Worm (Caenorhabditis elegans) whole organism, young adult: ENCODE data around the gene ZK757.1.

ENCODE experiments used
- B0019.2 ChIP-seq: fragments of 200-800 bp; sonication (Bioruptor generic); conservative IDR thresholded peaks from 2 replicates; pipeline ENCODE4 v1.3.6; 2022; ENCODE audit warnings: missing genetic modification reagents, missing genetic modification characterization, missing compliant biosample characterization
- D2030.7 ChIP-seq: fragments of 200-800 bp; sonication (Bioruptor generic); IDR thresholded peaks from 2 replicates; pipeline ENCODE4 v1.3.6; 2022; ENCODE audit warnings: missing genetic modification reagents, missing genetic modification characterization, missing compliant biosample characterization
- ama-1 ChIP-seq, 3 experiments: fragments of 150-350 bp in 1 of 3; sonication (generic microtip) in 2 of 3; optimal IDR thresholded peaks; 2 replicates each; lab custom pipeline; 2014 to 2018; ENCODE audit warnings: missing biosample characterization in 2 of 3, missing genetic modification characterization in 2 of 3, missing genetic modification reagents in 2 of 3
- attf-3 ChIP-seq: fragments of 200-800 bp; sonication (Bioruptor generic); conservative IDR thresholded peaks from 2 replicates; pipeline ENCODE4 v1.3.6; 2022; ENCODE audit warnings: missing genetic modification reagents, missing genetic modification characterization, missing compliant biosample characterization
- gei-17 ChIP-seq: fragments of 200-800 bp; sonication (Bioruptor generic); optimal IDR thresholded peaks from 2 replicates; lab custom pipeline; 2018; ENCODE audit warnings: mild to moderate bottlenecking, missing genetic modification characterization, missing compliant biosample characterization
- hmg-1.2 ChIP-seq: fragments of 200-800 bp; sonication (Bioruptor generic); IDR thresholded peaks from 2 replicates; pipeline ENCODE4 v1.3.6; 2022; ENCODE audit warnings: missing genetic modification reagents, missing genetic modification characterization, missing compliant biosample characterization
- lin-54 ChIP-seq: fragments of 200-800 bp; sonication (Bioruptor generic); optimal IDR thresholded peaks from 2 replicates; lab custom pipeline; 2018; ENCODE audit warnings: mild to moderate bottlenecking, missing genetic modification characterization, missing compliant biosample characterization
- lsl-1 ChIP-seq: fragments of 200-800 bp; sonication (Bioruptor generic); optimal IDR thresholded peaks from 2 replicates; lab custom pipeline; 2018; ENCODE audit warnings: mild to moderate bottlenecking, missing genetic modification characterization, moderate library complexity, missing compliant biosample characterization
- madf-10 ChIP-seq: sonication (generic microtip); optimal IDR thresholded peaks from 2 replicates; lab custom pipeline; 2016; ENCODE audit warnings: mild to moderate bottlenecking, missing genetic modification characterization, missing compliant biosample characterization
- sea-2 ChIP-seq: fragments of 200-800 bp; sonication (Bioruptor generic); IDR thresholded peaks from 2 replicates; pipeline ENCODE4 v1.3.6; 2022; ENCODE audit warnings: missing genetic modification characterization, missing compliant biosample characterization
- snpc-1.1 ChIP-seq: sonication (generic microtip); optimal IDR thresholded peaks from 2 replicates; lab custom pipeline; 2017; ENCODE audit warnings: missing genetic modification characterization, mild to moderate bottlenecking, missing compliant biosample characterization, antibody characterized with exemption, moderate library complexity, missing genotype, missing genetic modification reagents; ENCODE audit not compliant: insufficient read depth
- snpc-4 ChIP-seq, 5 experiments: fragments of 150-350 bp in 1 of 5; sonication (generic microtip) in 4 of 5; optimal IDR thresholded peaks; 2 replicates each; lab custom pipeline; 2014 to 2018; ENCODE audit warnings: missing genetic modification characterization in 5 of 5, missing biosample characterization in 3 of 5, antibody characterized with exemption in 2 of 5, mild to moderate bottlenecking in 2 of 5, missing compliant biosample characterization in 2 of 5, missing genotype in 2 of 5, moderate library complexity in 2 of 5, missing genetic modification reagents in 1 of 5
- xnd-1 ChIP-seq: sonication (generic microtip); optimal IDR thresholded peaks from 2 replicates; lab custom pipeline; 2016; ENCODE audit warnings: missing genotype, missing genetic modification reagents, missing genetic modification characterization, missing compliant biosample characterization

DNA sequence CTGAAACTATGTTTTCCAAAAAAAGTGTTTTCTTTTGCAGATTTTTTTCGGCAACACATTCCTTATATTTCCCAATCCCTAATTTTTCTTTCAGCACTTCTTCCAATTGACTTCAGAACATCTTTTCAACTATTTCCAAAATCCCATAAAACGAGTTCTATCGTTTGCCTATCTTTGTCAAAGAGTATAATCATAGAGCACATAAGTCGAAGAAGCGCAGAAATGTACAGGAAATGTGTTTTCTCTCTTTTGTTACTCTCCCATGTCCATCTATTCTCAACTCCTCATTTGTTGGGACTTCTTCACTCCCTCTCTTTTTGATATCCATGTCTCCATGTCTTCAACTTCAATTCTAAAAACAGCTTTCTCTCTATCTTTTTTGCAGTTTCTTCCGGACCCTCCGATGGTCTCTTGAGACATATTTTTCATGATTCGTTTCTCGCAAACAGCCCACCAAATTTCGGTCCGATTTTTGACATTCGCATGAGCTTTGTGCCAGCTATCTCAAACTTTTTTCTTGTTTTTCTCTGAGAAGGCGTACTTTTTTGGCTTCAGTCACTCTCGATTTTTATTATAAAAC lies 10.6 kb downstream of the ZK757.1 start, which contains the start of gene twk-48:
- TF ChIP-seq hmg-1.2 (GFP tag; lab: Robert Waterston, UW) (0 out of 2 replicates have a peak, but pooled peaks have one; percentile 10), D2030.7 (GFP tag; lab: Robert Waterston, UW) (no peak), snpc-4 (GFP tag; optimal IDR thresholded peaks at IDR 0.05; lab: Kevin White, UChicago) (no peak), snpc-4 (tag; optimal IDR thresholded peaks at IDR 0.05; lab: Kevin White, UChicago) (no peak), sea-2 (GFP tag; lab: Robert Waterston, UW) (no peak), ama-1 (optimal IDR thresholded peaks at IDR 0.05; lab: Kevin White, UChicago) (no peak), ama-1 (GFP tag; optimal IDR thresholded peaks at IDR 0.05; lab: Kevin White, UChicago) (no peak), xnd-1 (tag; lab: Kevin White, UChicago) (no peak), lsl-1 (GFP tag; lab: Kevin White, UChicago) (no peak), snpc-1.1 (tag; lab: Kevin White, UChicago) (no peak), madf-10 (no peak), lin-54 (GFP tag; lab: Kevin White, UChicago) (no peak), B0019.2 (GFP tag; lab: Robert Waterston, UW) (no peak), gei-17 (GFP tag; lab: Kevin White, UChicago) (no peak), attf-3 (GFP tag; lab: Robert Waterston, UW) (no peak)
